Fruit fly (Drosophila melanogaster): ENCODE data around the gene sr.

- TF ChIP-seq CG10669 (GFP tag; optimal IDR thresholded peaks at IDR 0.05) (no peak), ss (GFP tag; optimal IDR thresholded peaks at IDR 0.05) (no peak), CG10631 (GFP tag; optimal IDR thresholded peaks at IDR 0.05) (no peak), Lpt (GFP tag; optimal IDR thresholded peaks at IDR 0.05) (peak; percentile 14), Ets96B (tag; optimal IDR thresholded peaks at IDR 0.05) (no peak), CG1621 (tag; optimal IDR thresholded peaks at IDR 0.05) (peak; percentile 12), fkh (GFP tag; optimal IDR thresholded peaks at IDR 0.05) (no peak)
Measured at dm6 chr3R:18121385-18122151, 31.0 kb downstream of the sr start.

All from whole organism, prepupa.